Fruit fly (Drosophila melanogaster) whole organism, embryonic: ENCODE results near the gene Jhbp16.

Source experiments
- BEAF-32 ChIP-seq: fragments of 200-800 bp; sonication (Bioruptor generic); optimal IDR thresholded peaks from 3 replicates; lab custom pipeline; 2017; ENCODE audit warnings: missing biosample characterization, missing genetic modification characterization, mild to moderate bottlenecking, moderate library complexity, missing genetic modification reagents
- CG10147 ChIP-seq: fragments of 200-800 bp; sonication (Bioruptor generic); optimal IDR thresholded peaks from 2 replicates; lab custom pipeline; 2019; ENCODE audit warnings: missing biosample characterization, mild to moderate bottlenecking, missing genetic modification characterization, moderate library complexity
- CG1024 ChIP-seq: fragments of 200-800 bp; sonication (Bioruptor generic); IDR thresholded peaks from 2 replicates; pipeline ENCODE4 v1.3.6; 2022; ENCODE audit warnings: missing biosample characterization, missing genetic modification characterization
- CG10543 ChIP-seq: fragments of 200-800 bp; sonication (Bioruptor generic); optimal IDR thresholded peaks from 3 replicates; lab custom pipeline; 2017; ENCODE audit warnings: missing biosample characterization, mild to moderate bottlenecking, missing genetic modification characterization, moderate library complexity
- CG10654 ChIP-seq: fragments of 200-800 bp; sonication (Bioruptor generic); optimal IDR thresholded peaks from 2 replicates; lab custom pipeline; 2016; ENCODE audit warnings: missing biosample characterization, missing genetic modification characterization
- CG11696 ChIP-seq: fragments of 200-800 bp; sonication (Bioruptor generic); IDR thresholded peaks from 2 replicates; pipeline ENCODE4 v1.3.6; 2022; ENCODE audit warnings: missing biosample characterization, missing genetic modification characterization
- CG12659 ChIP-seq: fragments of 200-800 bp; sonication (Bioruptor generic); optimal IDR thresholded peaks from 3 replicates; lab custom pipeline; 2017; ENCODE audit warnings: mild to moderate bottlenecking, missing biosample characterization, missing genetic modification reagents, missing genetic modification characterization
- CG1529 ChIP-seq: fragments of 200-800 bp; sonication (Bioruptor generic); optimal IDR thresholded peaks from 3 replicates; lab custom pipeline; 2018; ENCODE audit warnings: missing biosample characterization, missing genetic modification characterization
- CG17186 ChIP-seq: fragments of 200-800 bp; sonication (Bioruptor generic); optimal IDR thresholded peaks from 3 replicates; lab custom pipeline; 2017; ENCODE audit warnings: missing biosample characterization, missing genetic modification reagents, missing genetic modification characterization
- CG17802 ChIP-seq: fragments of 200-800 bp; sonication (Bioruptor generic); optimal IDR thresholded peaks from 2 replicates; lab custom pipeline; 2018; ENCODE audit warnings: missing biosample characterization, mild to moderate bottlenecking, missing genetic modification characterization, moderate library complexity
- CG18599 ChIP-seq: fragments of 200-800 bp; sonication (Bioruptor generic); optimal IDR thresholded peaks from 3 replicates; lab custom pipeline; 2017; ENCODE audit warnings: missing biosample characterization, missing genetic modification characterization, mild to moderate bottlenecking, moderate library complexity, missing genetic modification reagents
- CG2875 ChIP-seq: fragments of 200-800 bp; sonication (Bioruptor generic); optimal IDR thresholded peaks from 2 replicates; lab custom pipeline; 2017; ENCODE audit warnings: missing biosample characterization, mild to moderate bottlenecking, missing genetic modification characterization, missing genetic modification reagents
- CG30020 ChIP-seq: fragments of 200-800 bp; optimal IDR thresholded peaks from 2 replicates; lab custom pipeline; 2019; ENCODE audit warnings: missing biosample characterization, mild to moderate bottlenecking, missing genetic modification characterization, moderate library complexity
- CG3065 ChIP-seq: fragments of 200-800 bp; sonication (Bioruptor generic); optimal IDR thresholded peaks from 2 replicates; lab custom pipeline; 2016; ENCODE audit warnings: missing biosample characterization, missing genetic modification characterization
- CG31365 ChIP-seq: fragments of 200-800 bp; sonication (Bioruptor generic); optimal IDR thresholded peaks from 2 replicates; lab custom pipeline; 2018; ENCODE audit warnings: missing biosample characterization, mild to moderate bottlenecking, missing genetic modification characterization
- CG3163 ChIP-seq: fragments of 200-800 bp; sonication (Bioruptor generic); optimal IDR thresholded peaks from 3 replicates; lab custom pipeline; 2016; ENCODE audit warnings: missing biosample characterization, missing genetic modification characterization
- CG3407 ChIP-seq: fragments of 200-800 bp; sonication (Bioruptor generic); optimal IDR thresholded peaks from 2 replicates; lab custom pipeline; 2018; ENCODE audit warnings: missing biosample characterization, mild to moderate bottlenecking, missing genetic modification characterization
- CG5180 ChIP-seq: fragments of 200-800 bp; sonication (Bioruptor generic); optimal IDR thresholded peaks from 3 replicates; lab custom pipeline; 2017; ENCODE audit warnings: missing biosample characterization, missing genetic modification characterization, mild to moderate bottlenecking, moderate library complexity, missing genetic modification reagents
- CG6765 ChIP-seq: fragments of 200-800 bp; sonication (Bioruptor generic); optimal IDR thresholded peaks from 3 replicates; lab custom pipeline; 2017; ENCODE audit warnings: missing biosample characterization, mild to moderate bottlenecking, missing genetic modification characterization
- CG7963 ChIP-seq: fragments of 200-800 bp; sonication (Bioruptor generic); IDR thresholded peaks from 3 replicates; pipeline ENCODE4 v1.3.6; 2022; ENCODE audit warnings: missing biosample characterization, missing genetic modification characterization; ENCODE audit not compliant: partially characterized antibody
- CG9727 ChIP-seq: fragments of 200-800 bp; sonication (Bioruptor generic); optimal IDR thresholded peaks from 3 replicates; lab custom pipeline; 2017; ENCODE audit warnings: missing biosample characterization, mild to moderate bottlenecking, missing genetic modification characterization
- CoRest ChIP-seq: fragments of 200-800 bp; sonication (Bioruptor generic); optimal IDR thresholded peaks from 3 replicates; lab custom pipeline; 2018; ENCODE audit warnings: missing biosample characterization, mild to moderate bottlenecking, missing genetic modification characterization, moderate library complexity
- D ChIP-seq, 2 experiments: fragments of 200-800 bp in 1 of 2; fragments of >200 bp in 1 of 2; sonication (Bioruptor generic) in 1 of 2; optimal IDR thresholded peaks; 2 replicates in 1 of 2; 3 replicates in 1 of 2; lab custom pipeline; 2017; ENCODE audit warnings: mild to moderate bottlenecking in 1 of 2, missing biosample characterization in 1 of 2, missing genetic modification characterization in 1 of 2, missing genetic modification reagents in 1 of 2
- D19B ChIP-seq: fragments of 200-800 bp; sonication (Bioruptor generic); optimal IDR thresholded peaks from 2 replicates; lab custom pipeline; 2017; ENCODE audit warnings: missing biosample characterization, mild to moderate bottlenecking, missing genetic modification characterization
- Dref ChIP-seq: fragments of 200-800 bp; sonication (Bioruptor generic); IDR thresholded peaks from 2 replicates; pipeline ENCODE4 v1.3.6; 2022; ENCODE audit warnings: missing biosample characterization, missing genetic modification characterization
- Fer3 ChIP-seq: fragments of 200-800 bp; sonication (Bioruptor generic); optimal IDR thresholded peaks from 2 replicates; lab custom pipeline; 2018; ENCODE audit warnings: missing biosample characterization, mild to moderate bottlenecking, missing genetic modification characterization, moderate library complexity
- Hr39 ChIP-seq: fragments of >200 bp; optimal IDR thresholded peaks from 2 replicates; lab custom pipeline; 2017
- Jarid2 ChIP-seq: fragments of 200-800 bp; sonication (Bioruptor generic); optimal IDR thresholded peaks from 3 replicates; lab custom pipeline; 2017; ENCODE audit warnings: mild to moderate bottlenecking, missing biosample characterization, missing genetic modification reagents, missing genetic modification characterization
- Lim3 ChIP-seq: fragments of 200-800 bp; sonication (Bioruptor generic); IDR thresholded peaks from 2 replicates; pipeline ENCODE4 v1.3.6; 2022; ENCODE audit warnings: missing biosample characterization, missing genetic modification characterization
- Nf-YA ChIP-seq: fragments of 200-800 bp; sonication (Bioruptor generic); IDR thresholded peaks from 2 replicates; pipeline ENCODE4 v1.3.6; 2022; ENCODE audit warnings: missing biosample characterization, missing genetic modification characterization
- Oli ChIP-seq: fragments of 200-800 bp; sonication (Bioruptor generic); optimal IDR thresholded peaks from 2 replicates; lab custom pipeline; 2018; ENCODE audit warnings: missing biosample characterization, mild to moderate bottlenecking, missing genetic modification characterization, moderate library complexity
- TFAM ChIP-seq: fragments of 200-800 bp; sonication (Bioruptor generic); optimal IDR thresholded peaks from 2 replicates; lab custom pipeline; 2017; ENCODE audit warnings: missing biosample characterization, missing genetic modification characterization, inconsistent platforms
- cad ChIP-seq: fragments of >200 bp; optimal IDR thresholded peaks from 2 replicates; lab custom pipeline; 2017; ENCODE audit warnings: missing biosample characterization, missing genetic modification characterization
- corto ChIP-seq: fragments of 200-800 bp; sonication (Bioruptor generic); optimal IDR thresholded peaks from 2 replicates; lab custom pipeline; 2016; ENCODE audit warnings: missing biosample characterization, mild to moderate bottlenecking, missing genetic modification characterization, moderate library complexity
- dan ChIP-seq: fragments of 200-800 bp; sonication (Bioruptor generic); IDR thresholded peaks from 2 replicates; pipeline ENCODE4 v1.3.6; 2022; ENCODE audit warnings: missing biosample characterization, missing genetic modification characterization
- disco-r ChIP-seq: fragments of 200-800 bp; sonication (Bioruptor generic); optimal IDR thresholded peaks from 2 replicates; lab custom pipeline; 2016; ENCODE audit warnings: missing biosample characterization, missing genetic modification characterization
- dm ChIP-seq: fragments of 200-800 bp; sonication (Bioruptor generic); optimal IDR thresholded peaks from 3 replicates; lab custom pipeline; 2016; ENCODE audit warnings: missing biosample characterization, missing genetic modification characterization
- dmrt11E ChIP-seq: fragments of 200-800 bp; sonication (Bioruptor generic); optimal IDR thresholded peaks from 3 replicates; lab custom pipeline; 2018; ENCODE audit warnings: missing biosample characterization, mild to moderate bottlenecking, missing genetic modification characterization, moderate library complexity
- dysf ChIP-seq: fragments of 200-800 bp; sonication (Bioruptor generic); IDR thresholded peaks from 3 replicates; pipeline ENCODE4 v1.3.6; 2022; ENCODE audit warnings: missing biosample characterization, missing genetic modification characterization
- gce ChIP-seq: fragments of 200-800 bp; sonication (Bioruptor generic); IDR thresholded peaks from 3 replicates; pipeline ENCODE4 v1.3.6; 2022; ENCODE audit warnings: missing biosample characterization, missing genetic modification characterization
- gcm2 ChIP-seq: fragments of 200-800 bp; sonication (Bioruptor generic); optimal IDR thresholded peaks from 2 replicates; lab custom pipeline; 2016; ENCODE audit warnings: missing biosample characterization, missing genetic modification characterization
- gem ChIP-seq: fragments of 200-800 bp; sonication (Bioruptor generic); optimal IDR thresholded peaks from 2 replicates; lab custom pipeline; 2019; ENCODE audit warnings: missing biosample characterization, mild to moderate bottlenecking, missing genetic modification characterization, moderate library complexity
- gfzf ChIP-seq: fragments of 200-800 bp; sonication (Bioruptor generic); optimal IDR thresholded peaks from 2 replicates; lab custom pipeline; 2016; ENCODE audit warnings: missing biosample characterization, mild to moderate bottlenecking, missing genetic modification characterization, moderate library complexity
- grau ChIP-seq: fragments of 200-800 bp; optimal IDR thresholded peaks from 3 replicates; lab custom pipeline; 2019; ENCODE audit warnings: missing biosample characterization, mild to moderate bottlenecking, missing genetic modification characterization, moderate library complexity
- jumu ChIP-seq: fragments of 200-800 bp; sonication (Bioruptor generic); optimal IDR thresholded peaks from 3 replicates; lab custom pipeline; 2016; ENCODE audit warnings: missing biosample characterization, missing genetic modification characterization
- rib ChIP-seq: fragments of 200-800 bp; sonication (Bioruptor generic); IDR thresholded peaks from 2 replicates; pipeline ENCODE4 v1.3.6; 2022; ENCODE audit warnings: missing biosample characterization, missing genetic modification characterization
- sima ChIP-seq: fragments of 200-800 bp; sonication (Bioruptor generic); optimal IDR thresholded peaks from 2 replicates; lab custom pipeline; 2016; ENCODE audit warnings: missing biosample characterization, missing genetic modification characterization
- tll ChIP-seq, 2 experiments: fragments of 200-800 bp in 1 of 2; fragments of >200 bp in 1 of 2; sonication (Bioruptor generic) in 1 of 2; optimal IDR thresholded peaks; 2 replicates each; lab custom pipeline; 2017 to 2019; ENCODE audit warnings: missing biosample characterization in 2 of 2, missing genetic modification characterization in 2 of 2, mild to moderate bottlenecking in 1 of 2, moderate library complexity in 1 of 2
- wdn ChIP-seq: fragments of 200-800 bp; sonication (Bioruptor generic); IDR thresholded peaks from 2 replicates; pipeline ENCODE4 v1.3.6; 2022; ENCODE audit warnings: missing biosample characterization, missing genetic modification characterization
- zfh2 ChIP-seq: fragments of 200-800 bp; sonication (Bioruptor generic); optimal IDR thresholded peaks from 2 replicates; lab custom pipeline; 2016; ENCODE audit warnings: missing biosample characterization, missing genetic modification characterization

Gene Jhbp16

DNA sequence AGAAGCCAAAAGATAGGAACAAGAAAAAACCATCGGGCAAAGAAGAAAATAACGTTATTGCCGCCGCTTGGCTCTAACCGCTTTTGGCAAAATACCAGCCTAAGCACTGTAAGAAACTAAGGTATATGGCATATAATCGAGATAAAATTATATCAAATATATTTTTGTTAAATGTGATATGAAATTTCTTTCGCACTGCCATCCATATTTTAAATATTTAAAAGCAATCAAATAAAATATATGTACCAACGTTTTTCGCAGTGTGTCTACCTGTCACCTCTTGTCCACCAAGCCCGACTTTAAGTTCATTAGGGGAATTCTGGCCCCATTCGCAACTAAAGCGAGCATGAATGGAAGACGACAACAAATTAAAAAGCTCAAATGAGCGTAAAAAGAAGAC, 36.4 kb upstream of the Jhbp16 start (continued):
- TF ChIP-seq CG3407 (GFP tag; lab: Kevin White, UChicago) (peak; percentile 28), D19B (peak; percentile 16), dan (GFP tag; lab: Robert Waterston, UW) (no peak), CG10543 (GFP tag; lab: Kevin White, UChicago) (peak; percentile 30), CG3163 (no peak), CG1529 (GFP tag; lab: Kevin White, UChicago) (peak; percentile 15), corto (GFP tag; lab: Kevin White, UChicago) (peak; percentile 46), dm (GFP tag; lab: Kevin White, UChicago) (no peak), Dref (no peak), CG1024 (GFP tag; lab: Robert Waterston, UW) (no peak), CG11696 (GFP tag; lab: Robert Waterston, UW) (0 out of 2 replicates have a peak, but pooled peaks have one; percentile 61), CG6765 (peak; percentile 37), Hr39 (no peak), CG12659 (peak; percentile 67), D (optimal IDR thresholded peaks at IDR 0.05; lab: Kevin White, UChicago) (no peak), D (GFP tag; optimal IDR thresholded peaks at IDR 0.05; lab: Kevin White, UChicago) (peak; percentile 34), gem (tag; lab: Kevin White, UChicago) (peak; percentile 85), cad (GFP tag; lab: Kevin White, UChicago) (no peak), tll (GFP tag; optimal IDR thresholded peaks at IDR 0.05; lab: Kevin White, UChicago) (no peak), CG10147 (GFP tag; lab: Kevin White, UChicago) (peak; percentile 65), Jarid2 (no peak), CG31365 (tag; lab: Kevin White, UChicago) (no peak), CG9727 (GFP tag; lab: Kevin White, UChicago) (peak; percentile 78), Oli (tag; lab: Kevin White, UChicago) (peak; percentile 64), CG18599 (GFP tag; lab: Kevin White, UChicago) (peak; percentile 84), Fer3 (peak; percentile 73), jumu (GFP tag; lab: Kevin White, UChicago) (no peak), sima (GFP tag; lab: Kevin White, UChicago) (no peak), Nf-YA (GFP tag; lab: Robert Waterston, UW) (no peak), CG17186 (no peak), BEAF-32 (GFP tag; lab: Kevin White, UChicago) (no peak), CG10654 (GFP tag; lab: Kevin White, UChicago) (peak; percentile 31), disco-r (GFP tag; lab: Kevin White, UChicago) (no peak), CG2875 (peak; percentile 24), CG7963 (GFP tag; lab: Robert Waterston, UW) (no peak), CG3065 (GFP tag; lab: Kevin White, UChicago) (no peak), CG17802 (tag; lab: Kevin White, UChicago) (no peak), rib (GFP tag; lab: Robert Waterston, UW) (peak; percentile 68; the same call in 1 of the 2 replicates), grau (tag; lab: Kevin White, UChicago) (peak; percentile 71), Lim3 (GFP tag; lab: Robert Waterston, UW) (no peak), gfzf (GFP tag; lab: Kevin White, UChicago) (no peak), wdn (peak; percentile 75), TFAM (GFP tag; lab: Kevin White, UChicago) (peak; percentile 5), CoRest (tag; lab: Kevin White, UChicago) (peak; percentile 72), CG30020 (tag; lab: Kevin White, UChicago) (no peak), CG5180 (GFP tag; lab: Kevin White, UChicago) (peak; percentile 9), gce (GFP tag; lab: Robert Waterston, UW) (0 out of 3 replicates have a peak, but pooled peaks have one; percentile 18), dmrt11E (tag; lab: Kevin White, UChicago) (peak; percentile 51), gcm2 (GFP tag; lab: Kevin White, UChicago) (no peak), dysf (GFP tag; lab: Robert Waterston, UW) (peak; percentile 85; the same call in 2 of the 3 replicates), zfh2 (GFP tag; lab: Kevin White, UChicago) (peak; percentile 57)
